Worm (Caenorhabditis elegans) whole organism, L2 larva: ENCODE measurements around the gene dgtr-1.

Experiments used
- alr-1 ChIP-seq: fragments of 150-350 bp; optimal IDR thresholded peaks from 2 replicates; lab custom pipeline; 2014; ENCODE audit warnings: missing biosample characterization, missing genetic modification characterization
- nhr-6 ChIP-seq: fragments of 150-350 bp; optimal IDR thresholded peaks from 2 replicates; lab custom pipeline; 2014; ENCODE audit warnings: missing biosample characterization, missing genetic modification characterization
- zag-1 ChIP-seq: fragments of 150-350 bp; optimal IDR thresholded peaks from 2 replicates; lab custom pipeline; 2014; ENCODE audit warnings: missing biosample characterization, missing genetic modification characterization

ce11 chrV:6516491-6517304 is 19.8 kb downstream of the dgtr-1 start, which contains the start of gene mdh-1:
- TF ChIP-seq zag-1 (tag; lab: Kevin White, UChicago) (no peak), alr-1 (no peak), nhr-6 (no peak)
